Fruit fly (Drosophila melanogaster): ENCODE measurements around the gene Mcm2.

DNA sequence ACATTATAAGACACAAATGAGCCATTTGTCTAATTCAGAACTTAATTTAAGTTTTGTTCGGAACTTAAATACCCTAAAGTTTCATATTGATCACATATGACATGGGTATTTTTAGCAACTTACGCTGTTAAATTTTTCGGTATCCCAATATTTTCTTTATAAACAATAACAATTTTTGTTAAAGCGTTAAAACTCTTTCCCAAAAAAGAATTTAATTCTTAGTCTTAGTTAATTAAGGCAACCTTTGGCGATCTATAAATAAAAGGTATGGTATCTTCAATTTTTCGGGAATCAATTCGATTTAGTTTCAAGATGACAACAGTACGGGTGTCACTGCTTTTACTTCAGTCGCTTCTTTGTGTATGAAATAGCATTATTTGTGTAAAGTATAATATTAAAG, 26.2 kb downstream of the Mcm2 start, which contains the start of gene CG31464:
- no peak for TF ChIP-seq nerfin-2 (GFP tag; IDR thresholded peaks at IDR 0.05; ENCODE audit: partially characterized antibody)
- no peak for TF ChIP-seq NK7.1 (GFP tag; optimal IDR thresholded peaks at IDR 0.05)
- no peak for TF ChIP-seq CG12659 (GFP tag; optimal IDR thresholded peaks at IDR 0.05)
- no peak for TF ChIP-seq Ets97D (GFP tag; optimal IDR thresholded peaks at IDR 0.05)
- no peak for TF ChIP-seq CG3065 (GFP tag; optimal IDR thresholded peaks at IDR 0.05)
- no peak for TF ChIP-seq tgo (GFP tag; IDR thresholded peaks at IDR 0.05)
- TF ChIP-seq Dbx (GFP tag; IDR thresholded peaks at IDR 0.05): no peak
- TF ChIP-seq lov (optimal IDR thresholded peaks at IDR 0.05): no peak
- no peak for TF ChIP-seq lov (GFP tag; IDR thresholded peaks at IDR 0.05)
- TF ChIP-seq BtbVII (GFP tag; optimal IDR thresholded peaks at IDR 0.05): no peak
- TF ChIP-seq pan (optimal IDR thresholded peaks at IDR 0.05): no peak
- TF ChIP-seq pan (GFP tag; optimal IDR thresholded peaks at IDR 0.05 in 1 of 2, IDR thresholded peaks at IDR 0.05 in 1 of 2): no peak
- TF ChIP-seq Nf-YB (GFP tag; optimal IDR thresholded peaks at IDR 0.05): no peak
- no peak for TF ChIP-seq CG7271 (tag; optimal IDR thresholded peaks at IDR 0.05)

Measured in whole organism, embryonic.